Worm (Caenorhabditis elegans): Measurements from ENCODE around the gene ZK632.10.

The ZK632.10 gene

DNA sequence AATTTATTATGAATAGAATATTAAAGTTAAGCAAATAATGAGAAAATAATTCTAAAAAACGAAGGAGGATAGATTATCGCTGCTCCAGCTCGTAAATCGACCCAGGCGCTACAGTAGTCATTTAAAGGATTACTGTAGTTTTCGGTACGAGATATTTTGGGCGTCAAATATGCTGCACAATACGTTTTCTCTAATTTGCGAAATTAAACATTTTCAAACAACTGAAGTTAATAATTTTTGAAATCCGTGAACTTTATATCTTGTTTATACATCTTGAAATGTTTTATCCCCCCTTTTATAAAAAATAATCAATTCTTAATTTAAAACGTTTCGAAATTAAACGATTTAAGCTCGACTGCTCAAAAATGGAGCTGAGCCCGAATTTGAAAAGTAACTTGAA lies 18.6 kb upstream of the ZK632.10 start, which contains the start of gene K11H3.2:
Gene K11H3.2, plus strand, starts transcription at position 301 of the 400 bp plus-strand sequence.
- peak; percentile 13 for TF ChIP-seq lsl-1 (GFP tag; optimal IDR thresholded peaks at IDR 0.05)
- no peak for TF ChIP-seq attf-3 (GFP tag; conservative IDR thresholded peaks at IDR 0.05)
- TF ChIP-seq Y53G8AR.9 (GFP tag; conservative IDR thresholded peaks at IDR 0.05) = no peak
- no peak for TF ChIP-seq athp-1 (tag; optimal IDR thresholded peaks at IDR 0.05)

DNA sequence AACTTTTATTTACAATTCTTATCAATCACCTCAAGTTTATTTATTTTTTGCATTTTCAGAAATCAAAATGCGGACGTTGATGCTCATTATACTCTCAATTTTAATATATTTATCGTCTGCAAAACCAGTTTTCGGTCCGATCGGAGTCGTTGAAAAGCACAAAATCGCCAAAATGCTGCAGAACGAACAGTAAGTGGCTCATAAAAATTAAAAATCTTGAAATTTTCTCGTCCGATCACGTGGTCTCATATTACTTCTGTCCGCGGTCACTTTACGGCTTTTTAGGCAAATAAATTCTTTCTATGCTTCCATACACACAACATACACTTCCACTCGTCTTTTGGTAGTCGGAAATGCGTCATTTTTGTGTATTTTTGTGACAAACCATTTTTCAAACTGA lies 16.2 kb upstream of the ZK632.10 start, which contains the start of gene K11H3.5:
Gene K11H3.5, plus strand, starts transcription at position 54 of the 400 bp plus-strand sequence.
- TF ChIP-seq efl-1 (GFP tag; optimal IDR thresholded peaks at IDR 0.05) (no peak), K11D2.4 (GFP tag; IDR thresholded peaks at IDR 0.05) (no peak), lin-40 (tag; optimal IDR thresholded peaks at IDR 0.05) (no peak), F57A8.1 (GFP tag; optimal IDR thresholded peaks at IDR 0.05) (no peak), madf-6 (GFP tag; IDR thresholded peaks at IDR 0.05) (no peak), lsl-1 (GFP tag; optimal IDR thresholded peaks at IDR 0.05) (no peak), lir-1 (GFP tag; conservative IDR thresholded peaks at IDR 0.05) (no peak), nhr-27 (tag; optimal IDR thresholded peaks at IDR 0.05) (no peak), C06A6.2 (GFP tag; conservative IDR thresholded peaks at IDR 0.05) (no peak), ccch-3 (GFP tag; optimal IDR thresholded peaks at IDR 0.05) (no peak), F10E7.11 (tag; optimal IDR thresholded peaks at IDR 0.05) (no peak), let-526 (GFP tag; IDR thresholded peaks at IDR 0.05) (no peak)

DNA sequence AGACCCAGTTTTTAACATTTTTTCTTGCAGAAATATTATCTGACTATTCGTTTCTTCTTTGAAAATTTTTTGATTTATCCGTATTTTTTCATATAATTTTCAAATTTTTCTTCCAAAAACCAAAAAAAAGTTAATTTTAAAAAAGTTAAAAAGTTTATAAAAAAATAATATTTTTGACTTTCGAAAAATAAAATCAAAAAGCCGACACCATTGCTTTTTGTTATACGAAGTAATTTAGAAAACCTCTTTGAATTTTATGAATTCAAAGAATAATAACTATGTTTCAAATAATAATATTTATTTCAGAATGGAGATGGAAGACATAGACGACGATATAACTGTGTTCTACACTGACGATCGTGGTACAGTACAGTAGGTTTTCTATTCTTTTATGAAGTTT lies 7.4 kb upstream of the ZK632.10 start, which contains the start of gene K11H3.8:
Gene K11H3.8, plus strand, starts transcription at position 301 of the 400 bp plus-strand sequence.
- TF ChIP-seq ZK185.1 (tag; optimal IDR thresholded peaks at IDR 0.05; ENCODE audit: poor library complexity, severe bottlenecking) (no peak), bed-1 (GFP tag; IDR thresholded peaks at IDR 0.05) (no peak), him-1 (tag; optimal IDR thresholded peaks at IDR 0.05) (no peak), lir-1 (GFP tag; conservative IDR thresholded peaks at IDR 0.05) (no peak), snpc-3.4 (tag; optimal IDR thresholded peaks at IDR 0.05) (no peak), efl-1 (GFP tag; optimal IDR thresholded peaks at IDR 0.05) (no peak), ztf-3 (GFP tag; optimal IDR thresholded peaks at IDR 0.05) (no peak), ztf-18 (tag; optimal IDR thresholded peaks at IDR 0.05) (no peak), F57A8.1 (GFP tag; optimal IDR thresholded peaks at IDR 0.05) (no peak)

DNA sequence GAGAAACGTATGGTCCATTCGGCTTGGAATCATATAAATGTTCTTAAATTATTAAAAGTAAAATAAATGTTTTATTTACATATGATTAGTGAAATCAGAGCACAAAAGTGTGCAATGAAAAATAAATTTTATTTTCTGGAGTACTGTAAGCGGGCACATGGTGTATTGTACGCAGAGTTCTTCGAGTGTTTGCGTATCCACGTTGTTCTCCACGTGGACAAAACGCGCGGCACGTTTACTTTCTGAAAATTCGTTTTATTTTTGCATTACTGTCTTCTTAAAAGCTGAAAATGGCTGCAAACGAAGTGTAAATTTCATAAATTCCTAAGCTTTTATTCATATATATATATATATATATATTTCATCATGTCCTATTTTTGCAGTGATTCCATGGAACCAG lies 5.0 kb upstream of the ZK632.10 start:
- TF ChIP-seq ztf-25 (GFP tag; IDR thresholded peaks at IDR 0.05) = no peak
- TF ChIP-seq C17E4.6 (GFP tag; IDR thresholded peaks at IDR 0.05) = no peak
- no peak for TF ChIP-seq hmg-20 (GFP tag; IDR thresholded peaks at IDR 0.05)
- no peak for TF ChIP-seq hsf-1 (GFP tag; IDR thresholded peaks at IDR 0.05)
- peak; percentile 43 for TF ChIP-seq unc-130 (GFP tag; optimal IDR thresholded peaks at IDR 0.05)
- peak; percentile 59; the same call in 1 of the 2 replicates for TF ChIP-seq madf-6 (GFP tag; IDR thresholded peaks at IDR 0.05)
- TF ChIP-seq snpc-4 (GFP tag; optimal IDR thresholded peaks at IDR 0.05) = no peak
- TF ChIP-seq snpc-4 (tag; optimal IDR thresholded peaks at IDR 0.05) = peak in 1 of 4 experiments; percentile 11
- no peak for TF ChIP-seq ceh-91 (GFP tag; IDR thresholded peaks at IDR 0.05)
- no peak for TF ChIP-seq ztf-28 (GFP tag; IDR thresholded peaks at IDR 0.05)
- no peak for TF ChIP-seq hlh-26 (GFP tag; conservative IDR thresholded peaks at IDR 0.05)
- no peak for TF ChIP-seq F49E8.2 (tag; optimal IDR thresholded peaks at IDR 0.05; ENCODE audit: insufficient read depth)
- TF ChIP-seq ceh-100 (GFP tag; IDR thresholded peaks at IDR 0.05) = no peak
- peak; percentile 83 for TF ChIP-seq lsl-1 (GFP tag; optimal IDR thresholded peaks at IDR 0.05)
- TF ChIP-seq F55B11.4 (tag; optimal IDR thresholded peaks at IDR 0.05; ENCODE audit: borderline replicate concordance, insufficient read depth) = no peak
- no peak for TF ChIP-seq let-607 (tag; optimal IDR thresholded peaks at IDR 0.05)
- no peak for TF ChIP-seq egl-44 (GFP tag; IDR thresholded peaks at IDR 0.05)
- TF ChIP-seq F33H1.4 (GFP tag; IDR thresholded peaks at IDR 0.05) = peak; percentile 52
- TF ChIP-seq ceh-58 (GFP tag; IDR thresholded peaks at IDR 0.05) = no peak
- no peak for TF ChIP-seq ets-4 (GFP tag; optimal IDR thresholded peaks at IDR 0.05)
- TF ChIP-seq D2030.7 (GFP tag; IDR thresholded peaks at IDR 0.05) = peak; percentile 20; the same call in 1 of the 2 replicates
- TF ChIP-seq madf-8 (GFP tag; conservative IDR thresholded peaks at IDR 0.05) = peak; percentile 52
- TF ChIP-seq let-526 (GFP tag; IDR thresholded peaks at IDR 0.05) = no peak

Data from whole organism, young adult.